Fruit fly (Drosophila melanogaster): Measurements from ENCODE around the gene plh.
A peak's percentile ranks its signal among the peaks of the same experiment; 100 is the strongest.

Gene plh

DNA sequence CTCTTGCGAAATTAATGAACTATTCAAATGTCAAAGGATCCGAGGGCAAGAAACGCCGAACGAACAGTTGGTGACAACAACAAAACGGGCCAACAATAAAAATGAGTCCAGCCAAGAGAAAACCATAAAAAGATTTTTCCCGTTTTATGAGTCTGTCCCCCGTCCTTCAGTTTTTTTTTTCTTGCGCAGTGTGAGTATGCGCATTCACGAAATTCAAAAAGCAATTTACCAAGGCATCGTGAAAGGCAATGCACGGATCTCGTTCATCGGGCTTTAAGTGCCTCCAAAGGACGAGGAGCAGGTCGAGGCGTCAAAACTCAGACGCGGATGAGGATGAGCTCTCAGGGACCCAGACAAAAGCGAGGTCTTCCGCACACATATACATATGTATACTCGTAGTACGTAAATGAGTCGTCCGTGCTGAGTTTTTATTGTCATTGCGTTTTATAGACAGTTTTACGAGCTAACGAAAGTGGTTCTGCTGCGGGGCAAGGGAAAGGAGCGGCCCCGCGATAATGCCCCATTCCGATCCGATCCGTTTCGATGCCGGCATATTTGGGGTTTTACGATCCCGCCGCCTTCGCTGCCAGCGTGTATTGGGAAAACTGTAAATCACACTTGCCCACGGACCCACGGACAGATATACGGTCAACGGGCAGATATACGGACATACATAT is 17.4 kb upstream of the plh start:
- TF ChIP-seq EcR (GFP tag; optimal IDR thresholded peaks at IDR 0.05): no peak
- TF ChIP-seq CG8478 (optimal IDR thresholded peaks at IDR 0.05): no peak
- no peak for TF ChIP-seq psq (optimal IDR thresholded peaks at IDR 0.05)
- TF ChIP-seq usp (GFP tag; optimal IDR thresholded peaks at IDR 0.05): no peak
- no peak for TF ChIP-seq Dll (optimal IDR thresholded peaks at IDR 0.05)
- TF ChIP-seq pan (optimal IDR thresholded peaks at IDR 0.05): no peak

DNA sequence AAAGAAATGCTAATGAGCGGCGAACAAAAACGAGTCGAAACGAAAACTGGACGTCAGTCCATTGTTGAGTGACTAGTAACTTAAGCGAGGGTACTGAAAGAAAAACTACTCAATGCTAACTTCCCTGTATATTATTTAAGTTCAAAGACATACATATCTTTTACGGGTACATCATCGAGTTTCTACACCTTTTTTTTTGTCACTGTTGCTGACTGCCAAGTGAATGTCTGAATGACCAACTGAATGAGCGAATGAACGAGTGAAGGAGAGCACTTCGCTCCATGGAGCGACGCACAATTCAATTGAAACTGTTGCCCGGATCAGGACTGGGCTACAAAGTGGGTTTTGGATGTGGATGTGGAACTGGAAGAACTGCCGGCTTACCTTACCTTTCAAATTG is 16.7 kb upstream of the plh start:
- no peak for TF ChIP-seq pan (optimal IDR thresholded peaks at IDR 0.05)
- no peak for TF ChIP-seq usp (GFP tag; optimal IDR thresholded peaks at IDR 0.05)
- TF ChIP-seq CG8478 (optimal IDR thresholded peaks at IDR 0.05): no peak
- TF ChIP-seq Dll (optimal IDR thresholded peaks at IDR 0.05): no peak
- TF ChIP-seq psq (optimal IDR thresholded peaks at IDR 0.05): no peak
- no peak for TF ChIP-seq EcR (GFP tag; optimal IDR thresholded peaks at IDR 0.05)

DNA sequence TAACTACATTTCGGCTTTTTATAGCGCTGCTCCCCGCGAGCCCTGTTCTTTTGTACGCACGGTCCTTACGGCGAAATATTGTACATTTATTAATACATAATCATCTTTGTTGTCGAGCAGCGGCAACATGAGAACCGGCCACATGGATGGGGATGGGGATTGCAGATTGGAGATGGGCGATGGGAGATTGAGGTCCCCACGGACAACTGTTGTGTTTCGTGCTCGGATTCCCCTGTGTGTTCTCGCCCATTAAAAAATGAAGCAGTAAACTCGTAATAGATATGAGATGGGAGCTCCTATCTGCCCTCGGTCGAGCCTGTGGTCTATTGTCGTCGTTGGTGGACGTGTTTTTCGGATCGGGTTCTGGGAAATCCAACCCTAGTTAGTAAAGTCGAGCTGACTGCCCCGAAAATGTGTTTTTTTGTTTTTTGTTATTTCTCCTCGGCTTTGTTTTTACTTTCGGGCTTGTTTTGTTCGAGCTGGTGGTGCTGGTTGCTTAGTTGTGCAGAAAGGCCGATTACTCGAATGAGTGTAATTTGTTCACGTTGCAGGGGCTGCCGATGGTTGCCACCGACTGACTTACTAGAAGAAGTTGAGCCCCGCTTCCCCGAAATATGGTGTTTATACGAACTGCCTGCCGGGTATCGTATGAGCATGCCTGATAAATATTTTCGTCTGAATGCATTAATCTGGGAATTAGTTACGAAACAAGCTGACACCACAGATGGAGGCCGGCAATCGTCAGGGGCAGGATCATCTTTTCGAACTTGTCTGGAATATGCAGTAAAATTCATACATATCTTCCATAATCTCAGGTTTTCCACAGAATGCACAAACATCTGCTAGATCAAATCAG is 14.8 kb upstream of the plh start:
- TF ChIP-seq CG8478 (optimal IDR thresholded peaks at IDR 0.05): no peak
- no peak for TF ChIP-seq EcR (GFP tag; optimal IDR thresholded peaks at IDR 0.05)
- no peak for TF ChIP-seq psq (optimal IDR thresholded peaks at IDR 0.05)
- TF ChIP-seq usp (GFP tag; optimal IDR thresholded peaks at IDR 0.05): no peak
- no peak for TF ChIP-seq Dll (optimal IDR thresholded peaks at IDR 0.05)
- no peak for TF ChIP-seq pan (optimal IDR thresholded peaks at IDR 0.05)

DNA sequence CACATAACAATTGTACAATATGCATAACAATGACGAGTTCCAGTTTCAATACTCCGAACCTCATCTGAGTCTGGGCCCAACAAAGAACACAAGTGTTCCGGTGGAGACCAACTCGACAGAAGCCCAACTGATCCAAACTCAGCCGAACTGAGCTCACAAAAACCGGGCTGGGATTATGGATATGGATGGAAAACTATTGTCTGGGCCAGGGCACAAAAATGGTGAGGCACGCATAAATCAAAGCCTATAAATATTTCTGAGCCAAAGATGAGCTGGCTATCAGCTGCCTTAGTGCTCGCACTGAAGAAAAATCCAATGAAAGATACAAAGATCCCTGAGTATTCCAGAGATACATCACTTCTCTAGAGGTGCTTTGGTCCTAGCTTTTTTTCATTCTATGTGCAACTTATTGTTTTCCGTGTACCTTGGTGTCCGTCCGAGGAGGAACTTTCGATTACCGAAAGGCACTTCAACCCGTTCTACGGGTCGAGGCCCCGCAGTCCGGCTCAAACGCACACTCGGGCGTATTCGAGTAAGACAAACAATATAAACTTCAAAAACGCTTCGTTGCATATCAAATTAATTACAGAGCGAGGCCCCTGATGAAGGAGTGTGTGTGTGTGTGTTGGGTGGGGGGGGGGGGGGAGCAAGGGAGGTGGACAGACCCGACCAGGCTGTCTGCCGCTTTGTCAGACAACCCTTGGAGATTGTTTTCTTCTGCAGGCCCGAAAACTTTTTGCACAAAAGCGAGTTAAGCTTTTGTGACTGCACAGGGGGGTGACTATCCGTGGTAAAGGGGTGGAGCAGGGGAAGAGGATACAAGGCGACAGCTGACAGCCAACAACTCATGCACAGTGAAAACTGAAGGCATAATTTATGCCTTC is 12.9 kb upstream of the plh start:
- TF ChIP-seq CG8478 (optimal IDR thresholded peaks at IDR 0.05): no peak
- TF ChIP-seq pan (optimal IDR thresholded peaks at IDR 0.05): no peak

DNA sequence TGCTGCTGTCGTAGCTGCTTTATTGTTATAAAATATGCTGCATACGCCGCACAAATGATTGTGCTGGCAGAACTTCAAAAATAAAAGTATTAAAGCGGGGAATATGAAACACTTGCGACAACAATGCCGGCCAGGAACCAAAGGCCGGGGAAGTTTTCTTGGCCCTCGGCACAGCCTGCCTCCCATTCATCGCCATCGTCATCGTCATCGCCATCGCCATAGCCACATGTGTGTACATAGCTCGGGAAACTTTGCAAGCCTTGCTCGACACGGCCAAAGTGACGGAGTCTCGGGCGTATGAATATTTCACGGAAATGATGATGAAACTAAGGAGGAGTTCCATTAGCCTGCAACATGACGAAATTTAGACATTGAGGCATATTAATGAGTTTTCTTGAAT is 11.6 kb upstream of the plh start:
- TF ChIP-seq pan (optimal IDR thresholded peaks at IDR 0.05): no peak
- TF ChIP-seq usp (GFP tag; optimal IDR thresholded peaks at IDR 0.05): no peak
- no peak for TF ChIP-seq Dll (optimal IDR thresholded peaks at IDR 0.05)
- no peak for TF ChIP-seq psq (optimal IDR thresholded peaks at IDR 0.05)
- no peak for TF ChIP-seq CG8478 (optimal IDR thresholded peaks at IDR 0.05)
- TF ChIP-seq EcR (GFP tag; optimal IDR thresholded peaks at IDR 0.05): no peak

DNA sequence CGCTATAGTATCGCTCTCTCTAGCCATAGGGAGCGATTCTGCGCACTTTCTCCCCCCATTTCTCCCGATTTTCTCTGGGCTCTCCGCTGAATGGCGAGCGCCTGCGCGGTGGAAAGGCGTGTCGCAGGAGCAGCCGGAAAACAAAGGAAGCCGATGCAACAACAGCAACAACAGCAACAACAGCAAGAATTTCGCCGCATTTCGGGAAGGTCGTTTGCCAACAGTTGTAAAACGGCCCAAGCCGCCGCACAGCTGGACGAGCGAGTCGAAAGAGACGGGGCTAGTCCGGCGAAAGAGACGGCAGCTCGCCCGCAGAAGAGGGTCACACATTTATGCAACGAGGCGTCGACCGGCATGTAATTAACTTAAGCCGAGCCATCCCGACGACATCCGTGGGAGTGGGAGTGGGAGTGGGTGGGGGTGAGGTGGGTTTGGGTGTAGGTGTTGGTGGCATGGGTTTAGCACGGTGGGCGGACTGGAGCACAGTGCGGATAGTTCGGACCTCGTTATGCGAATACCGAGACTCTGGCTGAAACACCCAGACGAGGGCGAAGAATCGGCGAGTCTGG is 10.7 kb upstream of the plh start:
- TF ChIP-seq pan (optimal IDR thresholded peaks at IDR 0.05) (no peak), CG8478 (optimal IDR thresholded peaks at IDR 0.05) (no peak), Dll (optimal IDR thresholded peaks at IDR 0.05) (peak; percentile 53), EcR (GFP tag; optimal IDR thresholded peaks at IDR 0.05) (no peak)

DNA sequence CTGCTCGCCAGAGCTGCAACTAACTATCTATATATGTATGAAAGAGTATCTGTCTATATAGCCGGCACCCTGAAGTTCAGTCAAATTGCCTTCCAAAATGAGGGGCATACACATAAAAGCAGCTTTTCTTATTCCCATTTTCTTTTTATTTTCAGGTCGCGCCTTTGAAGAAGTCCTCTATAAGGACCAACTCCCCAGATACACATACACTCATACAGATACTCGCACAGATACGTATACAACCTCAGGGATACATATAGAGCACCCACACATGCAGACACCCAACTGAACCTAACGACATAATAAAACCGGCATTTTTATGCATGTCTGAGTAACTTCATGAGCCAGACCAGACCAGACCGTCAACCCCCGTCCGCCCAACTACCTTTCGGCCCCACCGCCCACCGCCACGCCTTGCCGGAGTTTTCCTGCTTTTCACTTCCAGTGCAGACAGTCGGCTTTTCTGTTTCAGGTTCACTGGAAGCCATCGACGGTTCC is 10.1 kb upstream of the plh start:
- TF ChIP-seq Dll (optimal IDR thresholded peaks at IDR 0.05): no peak
- TF ChIP-seq EcR (GFP tag; optimal IDR thresholded peaks at IDR 0.05): no peak
- no peak for TF ChIP-seq pan (optimal IDR thresholded peaks at IDR 0.05)
- TF ChIP-seq CG8478 (optimal IDR thresholded peaks at IDR 0.05): no peak
- TF ChIP-seq psq (optimal IDR thresholded peaks at IDR 0.05): no peak
- TF ChIP-seq usp (GFP tag; optimal IDR thresholded peaks at IDR 0.05): no peak

DNA sequence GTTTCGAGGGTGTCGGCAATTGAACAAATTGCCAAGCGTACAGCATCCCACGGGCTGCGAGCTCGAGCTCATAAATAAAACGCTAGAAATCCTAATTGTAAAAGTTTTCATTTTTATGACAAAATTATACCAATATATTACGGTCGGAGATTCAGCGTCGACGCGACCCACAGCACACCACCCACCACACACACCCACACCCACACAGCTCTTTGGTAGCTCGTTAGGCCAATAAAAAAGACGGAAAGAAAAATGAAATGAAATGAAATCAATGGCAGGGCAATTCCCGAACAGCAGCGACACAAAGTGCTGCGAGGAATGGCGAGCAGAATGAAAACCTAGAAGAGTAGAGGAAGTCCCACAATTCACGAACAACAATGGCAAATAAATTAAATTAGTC is 9.5 kb upstream of the plh start:
- TF ChIP-seq psq (optimal IDR thresholded peaks at IDR 0.05): no peak
- no peak for TF ChIP-seq CG8478 (optimal IDR thresholded peaks at IDR 0.05)

DNA sequence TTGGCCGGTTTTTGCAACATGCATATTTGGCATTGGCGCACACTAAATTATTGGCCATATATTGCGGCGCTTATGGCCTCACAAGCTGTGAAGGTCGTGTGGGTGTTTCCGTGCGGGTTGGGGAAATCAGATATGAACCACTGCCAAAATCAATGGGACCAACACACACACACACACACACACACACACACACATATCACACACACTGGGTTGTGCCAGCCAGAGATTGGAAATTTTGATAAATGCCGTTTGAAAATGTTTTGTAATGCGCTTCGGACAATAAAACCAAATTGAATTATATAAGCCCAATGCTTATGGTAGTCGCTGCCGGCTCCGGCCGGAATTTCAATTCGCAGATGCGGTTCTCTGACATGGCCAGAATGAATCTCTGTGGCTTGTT is 8.6 kb upstream of the plh start:
- no peak for TF ChIP-seq psq (optimal IDR thresholded peaks at IDR 0.05)
- TF ChIP-seq Dll (optimal IDR thresholded peaks at IDR 0.05): no peak
- no peak for TF ChIP-seq EcR (GFP tag; optimal IDR thresholded peaks at IDR 0.05)
- TF ChIP-seq usp (GFP tag; optimal IDR thresholded peaks at IDR 0.05): no peak
- TF ChIP-seq CG8478 (optimal IDR thresholded peaks at IDR 0.05): no peak

DNA sequence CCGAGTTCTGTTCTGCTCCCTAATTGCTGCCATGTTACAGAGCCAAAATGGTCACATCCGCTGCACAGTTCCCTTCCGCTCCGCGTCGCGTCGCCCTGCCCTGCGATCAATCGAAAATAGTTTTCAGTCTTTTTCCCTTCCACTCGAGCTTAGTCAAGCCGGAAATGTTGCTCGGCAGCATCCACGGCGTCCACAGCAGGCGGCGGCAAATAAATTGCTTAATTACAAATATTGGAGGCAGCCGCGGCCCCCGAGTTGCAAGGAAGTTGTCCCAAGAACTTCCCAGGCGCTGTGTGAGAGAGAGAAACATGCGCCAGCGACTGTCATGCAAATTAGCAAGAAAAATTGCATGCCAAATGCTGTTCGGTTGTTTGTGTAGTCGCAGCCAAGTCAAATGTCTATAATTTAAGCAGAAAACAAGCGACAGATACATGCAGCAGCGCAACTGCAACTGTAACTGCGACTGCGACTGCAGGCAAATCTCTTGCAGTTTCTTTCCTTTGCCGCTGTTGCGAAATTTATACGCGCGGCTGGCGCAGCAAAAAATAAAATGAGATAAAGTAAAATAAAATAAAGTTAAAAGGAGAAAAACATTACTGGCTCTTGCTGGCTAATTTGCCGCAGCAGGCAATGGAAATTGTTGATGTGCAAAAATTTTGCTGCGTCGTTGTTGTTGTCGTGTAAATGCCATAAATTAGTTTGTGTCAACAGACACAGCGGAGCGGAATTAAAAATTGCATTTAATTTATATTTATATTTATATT is 7.9 kb upstream of the plh start:
- TF ChIP-seq Dll (optimal IDR thresholded peaks at IDR 0.05): no peak
- TF ChIP-seq usp (GFP tag; optimal IDR thresholded peaks at IDR 0.05): no peak

DNA sequence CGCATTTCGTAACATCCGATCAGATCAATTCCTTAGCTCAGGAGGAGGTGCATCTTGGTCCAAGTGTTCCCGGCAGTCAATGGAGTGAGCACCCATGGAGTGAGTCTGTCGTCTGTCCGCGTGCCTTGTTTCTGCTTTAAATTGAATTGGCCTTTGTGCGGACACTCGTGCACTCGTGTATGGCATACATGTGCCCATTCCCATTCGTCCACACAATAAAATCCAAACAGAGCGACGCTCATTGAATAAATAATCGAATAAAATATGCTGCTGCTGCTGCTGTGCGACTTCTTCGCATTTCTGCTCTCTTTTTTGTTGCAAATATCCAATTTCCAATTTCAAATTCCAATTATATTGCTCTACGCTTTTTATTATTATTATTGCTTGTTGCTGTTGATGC is 6.3 kb upstream of the plh start:
- TF ChIP-seq Dll (optimal IDR thresholded peaks at IDR 0.05) (no peak), pan (optimal IDR thresholded peaks at IDR 0.05) (no peak), usp (GFP tag; optimal IDR thresholded peaks at IDR 0.05) (no peak), EcR (GFP tag; optimal IDR thresholded peaks at IDR 0.05) (no peak)

Data from whole organism.